Worm (Caenorhabditis elegans) whole organism, L4 larva: ENCODE results near the gene gcy-34.
A peak's percentile ranks its signal among the peaks of the same experiment; 100 is the strongest.

Experiments used
- D1046.2 ChIP-seq: fragments of 200-800 bp; sonication (Bioruptor generic); IDR thresholded peaks from 2 replicates; pipeline ENCODE4 v1.3.6; 2022; ENCODE audit warnings: missing genetic modification characterization, missing compliant biosample characterization
- F44E2.7 ChIP-seq: fragments of 200-800 bp; sonication (Bioruptor generic); IDR thresholded peaks from 2 replicates; pipeline ENCODE4 v2.1.2; 2022; ENCODE audit warnings: missing genetic modification characterization, missing compliant biosample characterization
- F49E8.2 ChIP-seq: sonication (generic microtip); optimal IDR thresholded peaks from 2 replicates; lab custom pipeline; 2016; ENCODE audit warnings: missing compliant biosample characterization, mild to moderate bottlenecking, missing genetic modification characterization, borderline replicate concordance
- T20F7.1 ChIP-seq: fragments of 200-800 bp; sonication (Bioruptor generic); optimal IDR thresholded peaks from 2 replicates; lab custom pipeline; 2018; ENCODE audit warnings: mild to moderate bottlenecking, missing genetic modification characterization, missing compliant biosample characterization
- Y48G9A.11 ChIP-seq: fragments of 200-800 bp; sonication (Bioruptor generic); IDR thresholded peaks from 2 replicates; pipeline ENCODE4 v1.3.6; 2022; ENCODE audit warnings: missing genetic modification reagents, missing genetic modification characterization, missing compliant biosample characterization
- Y5F2A.4 ChIP-seq: fragments of 200-800 bp; sonication (Bioruptor generic); optimal IDR thresholded peaks from 2 replicates; lab custom pipeline; 2018; ENCODE audit warnings: mild to moderate bottlenecking, missing genetic modification characterization, missing compliant biosample characterization
- ZK337.2 ChIP-seq: fragments of 200-800 bp; sonication (Bioruptor generic); IDR thresholded peaks from 2 replicates; pipeline ENCODE4 v1.3.6; 2022; ENCODE audit warnings: missing genetic modification reagents, missing genetic modification characterization, missing compliant biosample characterization
- aha-1 ChIP-seq: fragments of 150-350 bp; peaks from one replicate; lab custom pipeline; 2014; ENCODE audit warnings: missing biosample characterization, missing genetic modification characterization
- arid-1 ChIP-seq: fragments of 200-800 bp; sonication (Bioruptor generic); conservative IDR thresholded peaks from 2 replicates; pipeline ENCODE4 v1.3.6; 2022; ENCODE audit warnings: missing genetic modification reagents, missing genetic modification characterization, missing compliant biosample characterization
- ceh-28 ChIP-seq: fragments of 150-350 bp; optimal IDR thresholded peaks from 2 replicates; lab custom pipeline; 2014; ENCODE audit warnings: missing biosample characterization, missing genetic modification reagents, missing genetic modification characterization
- cey-2 ChIP-seq: sonication (generic microtip); optimal IDR thresholded peaks from 3 replicates; lab custom pipeline; 2017; ENCODE audit warnings: missing genetic modification characterization, mild to moderate bottlenecking, missing compliant biosample characterization, antibody characterized with exemption, borderline replicate concordance; ENCODE audit not compliant: insufficient read depth
- dmd-6 ChIP-seq: fragments of 200-800 bp; sonication (Bioruptor generic); IDR thresholded peaks from 2 replicates; pipeline ENCODE4 v1.3.6; 2022; ENCODE audit warnings: missing genetic modification reagents, missing genetic modification characterization, missing compliant biosample characterization
- dmd-8 ChIP-seq: fragments of 200-800 bp; sonication (Bioruptor generic); IDR thresholded peaks from 2 replicates; pipeline ENCODE4 v1.3.6; 2022; ENCODE audit warnings: missing genetic modification characterization, missing compliant biosample characterization
- dpl-1 ChIP-seq: fragments of 150-350 bp; optimal IDR thresholded peaks from 2 replicates; lab custom pipeline; 2014; ENCODE audit warnings: missing biosample characterization, missing genetic modification reagents, missing genetic modification characterization
- duxl-1 ChIP-seq: sonication (generic microtip); optimal IDR thresholded peaks from 2 replicates; lab custom pipeline; 2016; ENCODE audit warnings: mild to moderate bottlenecking, missing genetic modification characterization, moderate library complexity, missing compliant biosample characterization; ENCODE audit not compliant: poor library complexity
- dve-1 ChIP-seq: sonication (generic microtip); optimal IDR thresholded peaks from 2 replicates; lab custom pipeline; 2017; ENCODE audit warnings: antibody characterized with exemption, mild to moderate bottlenecking, missing genetic modification characterization, missing compliant biosample characterization; ENCODE audit not compliant: insufficient read depth
- egl-43 ChIP-seq: fragments of 200-800 bp; sonication (Bioruptor generic); IDR thresholded peaks from 2 replicates; pipeline ENCODE4 v1.3.6; 2022; ENCODE audit warnings: missing genetic modification reagents, missing genetic modification characterization, missing compliant biosample characterization
- fos-1 ChIP-seq: fragments of 150-350 bp; optimal IDR thresholded peaks from 2 replicates; lab custom pipeline; 2014; ENCODE audit warnings: missing biosample characterization, missing genetic modification characterization
- hlh-11 ChIP-seq: fragments of 200-800 bp; sonication (Bioruptor generic); optimal IDR thresholded peaks from 2 replicates; lab custom pipeline; 2018; ENCODE audit warnings: mild to moderate bottlenecking, missing genetic modification characterization, missing compliant biosample characterization
- hlh-30 ChIP-seq: sonication (generic microtip); optimal IDR thresholded peaks from 2 replicates; lab custom pipeline; 2017; ENCODE audit warnings: antibody characterized with exemption, mild to moderate bottlenecking, missing genetic modification characterization, missing compliant biosample characterization; ENCODE audit not compliant: insufficient read depth
- hmg-1.1 ChIP-seq: fragments of 200-800 bp; sonication (Bioruptor generic); IDR thresholded peaks from 2 replicates; pipeline ENCODE4 v1.3.6; 2022; ENCODE audit warnings: missing genetic modification reagents, missing genetic modification characterization, missing compliant biosample characterization
- lim-7 ChIP-seq: fragments of 200-800 bp; sonication (Bioruptor generic); IDR thresholded peaks from 2 replicates; pipeline ENCODE4 v1.3.6; 2022; ENCODE audit warnings: missing genetic modification characterization, missing compliant biosample characterization
- lsy-2 ChIP-seq, 2 experiments: fragments of 150-350 bp in 1 of 2; sonication (generic microtip) in 1 of 2; optimal IDR thresholded peaks; 2 replicates each; lab custom pipeline; 2014 to 2017; ENCODE audit warnings: missing biosample characterization in 2 of 2, missing genetic modification characterization in 2 of 2
- mxl-3 ChIP-seq: fragments of 200-800 bp; sonication (Bioruptor generic); optimal IDR thresholded peaks from 2 replicates; lab custom pipeline; 2018; ENCODE audit warnings: mild to moderate bottlenecking, missing genetic modification characterization, missing compliant biosample characterization
- nhr-11 ChIP-seq: fragments of 150-350 bp; optimal IDR thresholded peaks from 2 replicates; lab custom pipeline; 2014; ENCODE audit warnings: missing biosample characterization, missing genetic modification characterization
- nhr-111 ChIP-seq: fragments of 200-800 bp; sonication (Bioruptor generic); optimal IDR thresholded peaks from 2 replicates; lab custom pipeline; 2018; ENCODE audit warnings: mild to moderate bottlenecking, missing genetic modification characterization, missing compliant biosample characterization
- nhr-237 ChIP-seq: sonication (generic microtip); optimal IDR thresholded peaks from 2 replicates; lab custom pipeline; 2017; ENCODE audit warnings: missing biosample characterization, missing genetic modification characterization
- nhr-28 ChIP-seq: fragments of 150-350 bp; optimal IDR thresholded peaks from 2 replicates; lab custom pipeline; 2014; ENCODE audit warnings: missing biosample characterization, missing genetic modification characterization
- nhr-41 ChIP-seq: fragments of 200-800 bp; sonication (Bioruptor generic); IDR thresholded peaks from 2 replicates; pipeline ENCODE4 v1.3.6; 2022; ENCODE audit warnings: missing genetic modification reagents, missing genetic modification characterization, missing compliant biosample characterization
- nhr-6 ChIP-seq: fragments of 150-350 bp; optimal IDR thresholded peaks from 2 replicates; lab custom pipeline; 2014; ENCODE audit warnings: missing biosample characterization, missing genetic modification characterization
- pha-4 ChIP-seq, 2 experiments: fragments of 150-350 bp in 1 of 2; fragments of 200-800 bp in 1 of 2; sonication (Bioruptor generic) in 1 of 2; IDR thresholded peaks in 1 of 2; optimal IDR thresholded peaks in 1 of 2; 2 replicates each; pipeline versions ENCODE4 v1.3.6 to Lab custom; 2014 to 2022; ENCODE audit warnings: missing genetic modification characterization in 2 of 2, missing genetic modification reagents in 2 of 2, missing biosample characterization in 1 of 2, missing compliant biosample characterization in 1 of 2
- pqm-1 ChIP-seq: sonication (generic microtip); optimal IDR thresholded peaks from 2 replicates; lab custom pipeline; 2017; ENCODE audit warnings: missing biosample characterization, missing genetic modification characterization
- tra-1 ChIP-seq: fragments of 200-800 bp; sonication (Bioruptor generic); IDR thresholded peaks from 2 replicates; pipeline ENCODE4 v1.3.6; 2022; ENCODE audit warnings: missing genetic modification reagents, missing genetic modification characterization, missing compliant biosample characterization
- unc-130 ChIP-seq: sonication (generic microtip); optimal IDR thresholded peaks from 2 replicates; lab custom pipeline; 2016; ENCODE audit warnings: missing genetic modification reagents, missing genetic modification characterization, missing compliant biosample characterization
- unc-62 ChIP-seq, 3 experiments: fragments of 150-350 bp in 1 of 3; sonication (generic microtip); optimal IDR thresholded peaks in 2 of 3; peaks in 1 of 3; 1 replicate in 1 of 3; 2 replicates in 2 of 3; lab custom pipeline; 2014 to 2017; ENCODE audit warnings: missing biosample characterization in 3 of 3, missing genetic modification characterization in 3 of 3, missing genetic modification reagents in 3 of 3, missing genotype in 1 of 3
- vab-7 ChIP-seq: fragments of 200-800 bp; sonication (Bioruptor generic); IDR thresholded peaks from 2 replicates; pipeline ENCODE4 v1.3.6; 2022; ENCODE audit warnings: missing genetic modification reagents, missing genetic modification characterization, missing compliant biosample characterization
- zip-2 ChIP-seq: fragments of 150-350 bp; optimal IDR thresholded peaks from 2 replicates; lab custom pipeline; 2014; ENCODE audit warnings: missing biosample characterization, missing genetic modification characterization
- ztf-7 ChIP-seq: fragments of 150-350 bp; optimal IDR thresholded peaks from 2 replicates; lab custom pipeline; 2014; ENCODE audit warnings: missing biosample characterization, missing genetic modification characterization

gcy-34 gene

ce11 chrV:13408440-13408839, 22.7 kb upstream of the gcy-34 start:
- TF ChIP-seq vab-7 (GFP tag; lab: Robert Waterston, UW) (no peak), aha-1 (tag; lab: Kevin White, UChicago) (peak; percentile 94), duxl-1 (tag; lab: Kevin White, UChicago) (peak; percentile 1)

DNA sequence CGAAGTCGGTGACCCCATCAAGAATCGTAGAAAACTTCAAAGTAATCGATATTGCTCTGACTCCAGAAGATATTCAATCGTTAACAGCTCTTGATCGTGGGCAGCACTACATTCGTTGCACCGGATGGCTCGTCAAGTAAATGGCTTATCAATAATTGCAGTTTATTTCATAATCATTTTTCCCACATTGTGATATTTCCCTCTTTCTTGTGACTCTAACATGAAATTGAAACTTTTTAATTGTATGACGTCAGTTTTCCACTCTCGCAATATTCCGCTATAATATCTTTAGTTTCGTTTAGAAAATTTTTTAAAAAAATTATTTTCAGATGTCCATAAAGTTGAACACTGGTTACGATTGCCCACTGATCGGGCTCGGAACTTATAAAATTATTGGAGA, 22.2 kb upstream of the gcy-34 start, which contains the start of gene F53F1.3:
TSS of gene F53F1.3 (plus strand) at position 330 of the 400 bp plus-strand sequence.
- TF ChIP-seq pqm-1 (tag; lab: Kevin White, UChicago) (peak; percentile 41), tra-1 (no peak), hmg-1.1 (GFP tag; lab: Robert Waterston, UW) (no peak), hlh-30 (tag; lab: Kevin White, UChicago) (peak; percentile 21), T20F7.1 (GFP tag; lab: Kevin White, UChicago) (peak; percentile 22), D1046.2 (GFP tag; lab: Robert Waterston, UW) (no peak), hlh-11 (tag; lab: Kevin White, UChicago) (peak; percentile 25), dve-1 (tag; lab: Kevin White, UChicago) (peak; percentile 7), fos-1 (tag; lab: Kevin White, UChicago) (no peak)

- no peak for TF ChIP-seq arid-1 (GFP tag; lab: Robert Waterston, UW)
- TF ChIP-seq unc-130 (GFP tag; lab: Kevin White, UChicago) = no peak
- TF ChIP-seq hmg-1.1 (GFP tag; lab: Robert Waterston, UW) = no peak
- no peak for TF ChIP-seq ceh-28 (tag; lab: Kevin White, UChicago)
- no peak for TF ChIP-seq fos-1 (tag; lab: Kevin White, UChicago)
- TF ChIP-seq aha-1 (tag; lab: Kevin White, UChicago) = peak; percentile 91
- TF ChIP-seq F44E2.7 (GFP tag; lab: Robert Waterston, UW) = no peak
- peak; percentile 11 for TF ChIP-seq nhr-28
- TF ChIP-seq F49E8.2 (tag; lab: Kevin White, UChicago) = no peak
Measured at ce11 chrV:13406511-13406910, 20.8 kb upstream of the gcy-34 start, which contains the start of gene F53F1.2. TSS of gene F53F1.2 (plus strand) at chrV:13406816.

ce11 chrV:13406032-13406431, 20.3 kb upstream of the gcy-34 start, which contains the start of gene cutl-1:
TSS of gene cutl-1 (minus strand) at chrV:13406114.
- TF ChIP-seq T20F7.1 (GFP tag; lab: Kevin White, UChicago) (peak; percentile 74), dmd-6 (GFP tag; lab: Robert Waterston, UW) (no peak), hlh-30 (tag; lab: Kevin White, UChicago) (no peak), lsy-2 (tag; optimal IDR thresholded peaks at IDR 0.05; lab: Kevin White, UChicago) (peak in 1 of 2 experiments; percentile 15), D1046.2 (GFP tag; lab: Robert Waterston, UW) (no peak), dpl-1 (GFP tag; lab: Kevin White, UChicago) (no peak), Y48G9A.11 (GFP tag; lab: Robert Waterston, UW) (peak; percentile 94)
- TF ChIP-seq, all 104 proteins: peak for 3

DNA sequence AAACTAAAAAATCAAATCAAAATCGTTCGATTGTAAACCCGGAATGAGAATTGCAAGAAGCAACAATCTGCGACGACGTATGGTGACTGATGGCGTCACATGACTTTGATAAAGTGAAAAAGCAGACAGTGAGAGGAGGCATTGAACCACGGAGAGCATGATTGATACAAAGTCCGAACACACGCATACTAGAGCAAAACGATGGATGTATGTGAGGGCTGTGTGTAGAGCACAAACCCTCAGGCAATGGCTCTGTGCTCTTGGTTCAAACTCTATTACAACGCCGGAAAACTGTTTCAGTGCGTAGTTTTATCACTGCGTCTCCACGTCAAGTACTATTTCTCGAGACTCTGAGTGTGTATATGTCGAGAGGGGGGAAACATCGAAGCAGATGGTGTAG, 16.8 kb upstream of the gcy-34 start:
- peak; percentile 69 for TF ChIP-seq nhr-28
- peak; percentile 72 for TF ChIP-seq hlh-30 (tag; lab: Kevin White, UChicago)
- peak; percentile 57 for TF ChIP-seq nhr-11 (tag; lab: Kevin White, UChicago)
- TF ChIP-seq unc-62 (GFP tag; optimal IDR thresholded peaks at IDR 0.05 in 1 of 2; lab: Kevin White, UChicago) = peak in 1 of 2 experiments; percentile 95
- no peak for TF ChIP-seq unc-62 (tag; optimal IDR thresholded peaks at IDR 0.05; lab: Kevin White, UChicago)
- peak; percentile 57 for TF ChIP-seq hlh-11 (tag; lab: Kevin White, UChicago)
- TF ChIP-seq pha-4 (GFP tag; IDR thresholded peaks at IDR 0.05; lab: Robert Waterston, UW) = no peak
- TF ChIP-seq pha-4 (tag; optimal IDR thresholded peaks at IDR 0.05; lab: Kevin White, UChicago) = no peak
- TF ChIP-seq ztf-7 (tag; lab: Kevin White, UChicago) = no peak

DNA sequence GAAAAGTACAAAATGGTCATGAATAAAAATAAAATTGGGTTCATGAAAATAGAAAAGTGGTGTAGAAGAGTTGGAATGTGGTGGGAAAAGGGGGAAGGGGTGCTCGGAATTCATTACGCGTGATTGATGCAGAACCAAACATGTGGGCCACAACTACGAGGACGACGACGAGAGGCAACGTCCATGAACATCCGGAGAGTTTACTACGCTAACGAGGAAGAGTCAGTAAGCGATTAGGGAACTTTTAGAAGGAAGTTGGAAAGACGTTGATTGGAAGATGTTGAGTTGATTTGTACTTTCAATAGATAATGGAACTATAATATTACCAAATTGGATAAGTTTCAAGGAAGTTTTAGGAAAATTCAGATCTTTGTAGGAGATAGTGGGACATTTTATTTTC, 16.0 kb upstream of the gcy-34 start:
- TF ChIP-seq dmd-8 (GFP tag; lab: Robert Waterston, UW) (no peak), zip-2 (tag; lab: Kevin White, UChicago) (no peak), mxl-3 (GFP tag; lab: Kevin White, UChicago) (no peak), lim-7 (no peak), nhr-6 (tag; lab: Kevin White, UChicago) (no peak), pqm-1 (tag; lab: Kevin White, UChicago) (no peak), egl-43 (GFP tag; lab: Robert Waterston, UW) (no peak), cey-2 (tag; lab: Kevin White, UChicago) (no peak), Y5F2A.4 (no peak), nhr-111 (GFP tag; lab: Kevin White, UChicago) (no peak), nhr-237 (tag; lab: Kevin White, UChicago) (no peak), nhr-41 (GFP tag; lab: Robert Waterston, UW) (no peak), ZK337.2 (GFP tag; lab: Robert Waterston, UW) (no peak)
